Worm (Caenorhabditis elegans) whole organism, L4 larva: ENCODE measurements around the gene nas-8.

ENCODE experiments used
- D1046.2 ChIP-seq: fragments of 200-800 bp; sonication (Bioruptor generic); IDR thresholded peaks from 2 replicates; pipeline ENCODE4 v1.3.6; 2022; ENCODE audit warnings: missing genetic modification characterization, missing compliant biosample characterization
- F44E2.7 ChIP-seq: fragments of 200-800 bp; sonication (Bioruptor generic); IDR thresholded peaks from 2 replicates; pipeline ENCODE4 v2.1.2; 2022; ENCODE audit warnings: missing genetic modification characterization, missing compliant biosample characterization
- R02D3.7 ChIP-seq: fragments of 150-350 bp; sonication (generic microtip); optimal IDR thresholded peaks from 3 replicates; lab custom pipeline; 2014; ENCODE audit warnings: missing biosample characterization, missing genetic modification characterization
- T20F7.1 ChIP-seq: fragments of 200-800 bp; sonication (Bioruptor generic); optimal IDR thresholded peaks from 2 replicates; lab custom pipeline; 2018; ENCODE audit warnings: mild to moderate bottlenecking, missing genetic modification characterization, missing compliant biosample characterization
- T26A8.4 ChIP-seq: fragments of 200-800 bp; sonication (Bioruptor generic); IDR thresholded peaks from 2 replicates; pipeline ENCODE4 v1.3.6; 2022; ENCODE audit warnings: missing genetic modification characterization, missing compliant biosample characterization
- Y48G9A.11 ChIP-seq: fragments of 200-800 bp; sonication (Bioruptor generic); IDR thresholded peaks from 2 replicates; pipeline ENCODE4 v1.3.6; 2022; ENCODE audit warnings: missing genetic modification reagents, missing genetic modification characterization, missing compliant biosample characterization
- aha-1 ChIP-seq: fragments of 150-350 bp; peaks from one replicate; lab custom pipeline; 2014; ENCODE audit warnings: missing biosample characterization, missing genetic modification characterization
- ceh-32 ChIP-seq: sonication (generic microtip); optimal IDR thresholded peaks from 2 replicates; lab custom pipeline; 2016; ENCODE audit warnings: mild to moderate bottlenecking, missing genetic modification characterization, missing compliant biosample characterization; ENCODE audit not compliant: poor library complexity
- ceh-44 ChIP-seq: fragments of 200-800 bp; sonication (Bioruptor generic); IDR thresholded peaks from 2 replicates; pipeline ENCODE4 v1.3.6; 2022; ENCODE audit warnings: missing genetic modification reagents, missing genetic modification characterization, missing compliant biosample characterization
- ces-1 ChIP-seq: fragments of 150-350 bp; sonication (generic microtip); optimal IDR thresholded peaks from 4 replicates; lab custom pipeline; 2014; ENCODE audit warnings: missing biosample characterization, missing genetic modification reagents, missing genetic modification characterization
- daf-12 ChIP-seq: fragments of 150-350 bp; optimal IDR thresholded peaks from 2 replicates; lab custom pipeline; 2014; ENCODE audit warnings: missing biosample characterization, missing genetic modification reagents, missing genetic modification characterization
- daf-16 ChIP-seq, 3 experiments: sonication (generic microtip); optimal IDR thresholded peaks; 2 replicates each; lab custom pipeline; 2016 to 2017; ENCODE audit warnings: missing genetic modification characterization in 3 of 3, missing genetic modification reagents in 3 of 3, mild to moderate bottlenecking in 2 of 3, missing compliant biosample characterization in 2 of 3, missing biosample characterization in 1 of 3, moderate library complexity in 1 of 3
- dmd-8 ChIP-seq: fragments of 200-800 bp; sonication (Bioruptor generic); IDR thresholded peaks from 2 replicates; pipeline ENCODE4 v1.3.6; 2022; ENCODE audit warnings: missing genetic modification characterization, missing compliant biosample characterization
- dpl-1 ChIP-seq: fragments of 150-350 bp; optimal IDR thresholded peaks from 2 replicates; lab custom pipeline; 2014; ENCODE audit warnings: missing biosample characterization, missing genetic modification reagents, missing genetic modification characterization
- duxl-1 ChIP-seq: sonication (generic microtip); optimal IDR thresholded peaks from 2 replicates; lab custom pipeline; 2016; ENCODE audit warnings: mild to moderate bottlenecking, missing genetic modification characterization, moderate library complexity, missing compliant biosample characterization; ENCODE audit not compliant: poor library complexity
- fkh-10 ChIP-seq: fragments of 150-350 bp; optimal IDR thresholded peaks from 2 replicates; lab custom pipeline; 2014; ENCODE audit warnings: missing biosample characterization, missing genetic modification reagents, missing genetic modification characterization
- hlh-30 ChIP-seq: sonication (generic microtip); optimal IDR thresholded peaks from 2 replicates; lab custom pipeline; 2017; ENCODE audit warnings: antibody characterized with exemption, mild to moderate bottlenecking, missing genetic modification characterization, missing compliant biosample characterization; ENCODE audit not compliant: insufficient read depth
- hmg-1.1 ChIP-seq: fragments of 200-800 bp; sonication (Bioruptor generic); IDR thresholded peaks from 2 replicates; pipeline ENCODE4 v1.3.6; 2022; ENCODE audit warnings: missing genetic modification reagents, missing genetic modification characterization, missing compliant biosample characterization
- lin-39 ChIP-seq: fragments of 150-350 bp; optimal IDR thresholded peaks from 2 replicates; lab custom pipeline; 2014; ENCODE audit warnings: missing biosample characterization, missing genetic modification reagents, missing genetic modification characterization
- mes-2 ChIP-seq: sonication (generic microtip); optimal IDR thresholded peaks from 2 replicates; lab custom pipeline; 2016; ENCODE audit warnings: missing genotype, mild to moderate bottlenecking, missing genetic modification characterization, missing compliant biosample characterization; ENCODE audit not compliant: poor library complexity, severe bottlenecking
- nhr-11 ChIP-seq: fragments of 150-350 bp; optimal IDR thresholded peaks from 2 replicates; lab custom pipeline; 2014; ENCODE audit warnings: missing biosample characterization, missing genetic modification characterization
- nhr-111 ChIP-seq: fragments of 200-800 bp; sonication (Bioruptor generic); optimal IDR thresholded peaks from 2 replicates; lab custom pipeline; 2018; ENCODE audit warnings: mild to moderate bottlenecking, missing genetic modification characterization, missing compliant biosample characterization
- nhr-48 ChIP-seq: sonication (generic microtip); optimal IDR thresholded peaks from 2 replicates; lab custom pipeline; 2016; ENCODE audit warnings: mild to moderate bottlenecking, missing genetic modification characterization, missing compliant biosample characterization
- nhr-77 ChIP-seq: fragments of 150-350 bp; optimal IDR thresholded peaks from 2 replicates; lab custom pipeline; 2014; ENCODE audit warnings: missing biosample characterization, missing genetic modification characterization
- pha-4 ChIP-seq, 2 experiments: fragments of 150-350 bp in 1 of 2; fragments of 200-800 bp in 1 of 2; sonication (Bioruptor generic) in 1 of 2; IDR thresholded peaks in 1 of 2; optimal IDR thresholded peaks in 1 of 2; 2 replicates each; pipeline versions ENCODE4 v1.3.6 to Lab custom; 2014 to 2022; ENCODE audit warnings: missing genetic modification characterization in 2 of 2, missing genetic modification reagents in 2 of 2, missing biosample characterization in 1 of 2, missing compliant biosample characterization in 1 of 2
- snpc-4 ChIP-seq: fragments of 150-350 bp; optimal IDR thresholded peaks from 2 replicates; lab custom pipeline; 2014; ENCODE audit warnings: missing biosample characterization, missing genetic modification characterization
- tra-1 ChIP-seq: fragments of 200-800 bp; sonication (Bioruptor generic); IDR thresholded peaks from 2 replicates; pipeline ENCODE4 v1.3.6; 2022; ENCODE audit warnings: missing genetic modification reagents, missing genetic modification characterization, missing compliant biosample characterization
- unc-39 ChIP-seq: sonication (generic microtip); optimal IDR thresholded peaks from 2 replicates; lab custom pipeline; 2017; ENCODE audit warnings: missing biosample characterization, missing genetic modification characterization
- zfp-2 ChIP-seq: sonication (generic microtip); optimal IDR thresholded peaks from 2 replicates; lab custom pipeline; 2016; ENCODE audit warnings: mild to moderate bottlenecking, missing genetic modification characterization, missing compliant biosample characterization
- zip-2 ChIP-seq: fragments of 150-350 bp; optimal IDR thresholded peaks from 2 replicates; lab custom pipeline; 2014; ENCODE audit warnings: missing biosample characterization, missing genetic modification characterization
- ztf-11 ChIP-seq: fragments of 150-350 bp; optimal IDR thresholded peaks from 2 replicates; lab custom pipeline; 2014; ENCODE audit warnings: missing biosample characterization, missing genetic modification characterization

The nas-8 gene

ce11 chrIV:7153362-7153761 is 38.7 kb downstream of the nas-8 start, which contains the start of gene C34D4.3:
Gene C34D4.3, plus strand, starts transcription at chrIV:7153662.
- TF ChIP-seq aha-1 (tag; lab: Kevin White, UChicago) (peak; percentile 10), T26A8.4 (no peak)

DNA sequence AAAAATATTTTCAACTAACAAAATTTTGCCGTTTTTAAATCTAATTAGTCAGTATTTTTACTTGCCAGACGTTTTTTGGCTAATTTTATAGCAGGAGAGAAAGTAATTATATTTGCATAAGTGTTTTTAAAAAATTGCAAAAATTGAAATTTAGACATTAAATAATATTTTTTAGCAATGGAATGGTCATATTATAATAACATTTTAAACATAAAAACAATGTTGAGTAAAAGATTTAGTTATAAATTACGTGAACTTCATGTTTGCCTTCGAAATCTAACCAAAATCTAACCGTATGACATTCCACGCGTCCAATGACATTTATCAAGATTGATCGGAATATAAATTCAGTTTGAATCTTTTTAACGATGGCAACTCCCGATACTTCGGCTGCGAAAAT is 39.7 kb downstream of the nas-8 start, which contains the start of gene C34D4.2:
Gene C34D4.2, plus strand, starts transcription at position 301 of the 400 bp plus-strand sequence.
- no peak for TF ChIP-seq hlh-30 (tag; lab: Kevin White, UChicago)
- no peak for TF ChIP-seq F44E2.7
- no peak for TF ChIP-seq ztf-11 (tag; lab: Kevin White, UChicago)
- no peak for TF ChIP-seq ceh-44 (GFP tag; lab: Robert Waterston, UW)
- no peak for TF ChIP-seq R02D3.7 (tag; lab: Kevin White, UChicago)
- no peak for TF ChIP-seq unc-39 (tag; lab: Kevin White, UChicago)
- TF ChIP-seq zfp-2 (tag; lab: Kevin White, UChicago): no peak
- no peak for TF ChIP-seq pha-4 (GFP tag; IDR thresholded peaks at IDR 0.05; lab: Robert Waterston, UW)
- TF ChIP-seq pha-4 (tag; optimal IDR thresholded peaks at IDR 0.05; lab: Kevin White, UChicago): no peak
- no peak for TF ChIP-seq D1046.2 (GFP tag; lab: Robert Waterston, UW)
- TF ChIP-seq dpl-1 (GFP tag; lab: Kevin White, UChicago): no peak
- no peak for TF ChIP-seq ces-1 (GFP tag; lab: Kevin White, UChicago)
- TF ChIP-seq duxl-1 (tag; lab: Kevin White, UChicago): no peak
- no peak for TF ChIP-seq aha-1 (tag; lab: Kevin White, UChicago)
- no peak for TF ChIP-seq lin-39 (tag; lab: Kevin White, UChicago)
- TF ChIP-seq ceh-32: no peak
- TF ChIP-seq, all 104 proteins: peak for 0

DNA sequence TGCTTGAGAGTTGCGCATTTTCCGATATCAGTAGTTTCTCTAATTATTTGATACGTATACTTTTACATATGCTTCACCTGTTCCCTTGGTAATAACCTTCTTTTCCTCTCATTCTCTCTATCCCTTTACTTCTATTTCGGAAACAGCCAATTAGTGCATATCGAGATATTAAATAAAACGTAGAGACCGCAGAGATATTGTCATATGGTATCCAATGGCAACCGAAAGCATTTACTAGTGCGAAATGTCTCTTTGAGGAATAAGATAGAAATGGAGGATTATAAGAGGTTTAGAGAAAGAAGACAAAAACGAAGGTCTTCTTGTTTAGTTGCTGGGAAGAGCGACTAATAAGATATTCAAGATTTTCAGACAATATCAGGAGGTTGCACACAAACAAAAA is 41.7 kb downstream of the nas-8 start, which contains the start of gene maph-9:
Gene maph-9, plus strand, starts transcription at position 273 of the 400 bp plus-strand sequence.
- TF ChIP-seq aha-1 (tag; lab: Kevin White, UChicago): peak; percentile 67
- TF ChIP-seq daf-16 (GFP tag; optimal IDR thresholded peaks at IDR 0.05; lab: Kevin White, UChicago): no peak
- TF ChIP-seq daf-16 (tag; optimal IDR thresholded peaks at IDR 0.05; lab: Kevin White, UChicago): no peak
- TF ChIP-seq mes-2: no peak

DNA sequence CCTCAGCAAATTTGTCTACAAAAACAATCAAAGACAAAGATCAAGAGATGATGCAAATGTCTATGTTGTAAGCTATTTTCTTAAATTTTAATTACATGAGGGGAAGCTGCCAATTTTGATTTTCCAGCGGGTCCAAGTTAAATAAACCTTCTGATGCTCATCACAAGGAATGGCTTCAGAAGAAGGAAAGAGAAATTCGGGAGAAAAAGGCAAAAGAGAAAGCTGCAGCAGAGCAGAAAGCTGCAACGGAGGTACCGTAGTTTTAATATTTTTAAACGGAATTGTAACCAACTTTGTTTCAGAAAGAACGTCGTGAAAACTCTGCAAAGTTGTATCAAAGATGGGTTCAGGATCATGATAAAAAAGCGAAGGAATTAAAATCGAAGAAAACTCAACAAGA is 43.5 kb downstream of the nas-8 start:
- TF ChIP-seq dmd-8 (GFP tag; lab: Robert Waterston, UW) (no peak), aha-1 (tag; lab: Kevin White, UChicago) (peak; percentile 94), nhr-111 (GFP tag; lab: Kevin White, UChicago) (no peak), tra-1 (GFP tag; lab: Robert Waterston, UW) (no peak)

- TF ChIP-seq fkh-10 (GFP tag; lab: Kevin White, UChicago) (no peak), F44E2.7 (no peak), hmg-1.1 (GFP tag; lab: Robert Waterston, UW) (no peak), nhr-48 (tag; lab: Kevin White, UChicago) (no peak)
Observed at ce11 chrIV:7159586-7159985, 44.9 kb downstream of the nas-8 start.

ce11 chrIV:7165723-7166122 is 51.0 kb downstream of the nas-8 start, which contains the start of gene rpc-1:
Gene rpc-1, minus strand, starts transcription at chrIV:7165748.
- TF ChIP-seq Y48G9A.11 (GFP tag; lab: Robert Waterston, UW) (no peak), snpc-4 (tag; lab: Kevin White, UChicago) (no peak), mes-2 (no peak), T20F7.1 (GFP tag; lab: Kevin White, UChicago) (peak; percentile 95), zip-2 (peak; percentile 86), nhr-77 (tag; lab: Kevin White, UChicago) (no peak), hlh-30 (tag; lab: Kevin White, UChicago) (peak; percentile 29), daf-12 (no peak), dpl-1 (GFP tag; lab: Kevin White, UChicago) (peak; percentile 69), nhr-11 (tag; lab: Kevin White, UChicago) (no peak), tra-1 (GFP tag; lab: Robert Waterston, UW) (no peak)
